Worm (Caenorhabditis elegans) whole organism, L4 larva: Measurements from ENCODE around the gene par-3.

Experiments
- aha-1 ChIP-seq: fragments of 150-350 bp; peaks from one replicate; lab custom pipeline; 2014; ENCODE audit warnings: missing biosample characterization, missing genetic modification characterization
- snpc-1.2 ChIP-seq: fragments of 200-800 bp; sonication (Bioruptor generic); IDR thresholded peaks from 2 replicates; pipeline ENCODE4 v1.3.6; 2022; ENCODE audit warnings: missing genetic modification reagents, missing genetic modification characterization, missing compliant biosample characterization
- ztf-11 ChIP-seq: fragments of 150-350 bp; optimal IDR thresholded peaks from 2 replicates; lab custom pipeline; 2014; ENCODE audit warnings: missing biosample characterization, missing genetic modification characterization

- TF ChIP-seq ztf-11 (tag; lab: Kevin White, UChicago) (no peak), aha-1 (tag; lab: Kevin White, UChicago) (no peak), snpc-1.2 (GFP tag; lab: Robert Waterston, UW) (no peak)
These were observed 48.4 kb upstream of the par-3 start for ce11 chrIII:5615675-5616074.
